Worm (Caenorhabditis elegans): ENCODE data around the gene F14F7.7.
A peak's percentile ranks its signal among the peaks of the same experiment; 100 is the strongest.

Gene F14F7.7

DNA sequence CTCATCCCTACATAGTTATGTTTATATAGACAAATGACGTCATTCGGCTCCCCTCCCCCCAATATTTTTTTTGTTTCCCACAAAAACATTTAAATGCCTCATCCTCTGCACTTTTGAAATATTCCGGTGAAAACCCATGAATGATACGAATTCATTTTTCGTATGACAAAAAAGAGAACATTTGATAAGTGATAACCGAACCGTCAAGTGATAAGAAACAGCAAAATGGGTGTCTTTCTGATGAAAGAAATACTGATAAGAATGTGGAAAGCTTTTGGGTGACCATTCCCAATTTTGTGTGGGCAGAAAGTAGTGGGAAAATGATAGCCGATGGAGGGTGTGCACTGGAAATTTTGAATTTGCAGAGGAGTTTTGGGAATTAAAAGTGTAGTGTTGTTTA, 28.6 kb downstream of the F14F7.7 start:
- TF ChIP-seq hmg-11 (tag; optimal IDR thresholded peaks at IDR 0.05), result no peak
- TF ChIP-seq nhr-23 (tag; optimal IDR thresholded peaks at IDR 0.05), result no peak
- peak; percentile 97 for TF ChIP-seq pqm-1 (tag; optimal IDR thresholded peaks at IDR 0.05)
- no peak for TF ChIP-seq nhr-12 (tag; optimal IDR thresholded peaks at IDR 0.05)
- peak; percentile 65 for TF ChIP-seq pha-4 (tag; optimal IDR thresholded peaks at IDR 0.05)
- no peak for TF ChIP-seq nhr-43 (tag; optimal IDR thresholded peaks at IDR 0.05; ENCODE audit: poor library complexity, severe bottlenecking)
- peak; percentile 71 for TF ChIP-seq jun-1 (tag; optimal IDR thresholded peaks at IDR 0.05)
- TF ChIP-seq ceh-9 (tag; optimal IDR thresholded peaks at IDR 0.05), result no peak
- TF ChIP-seq nfya-1 (tag; optimal IDR thresholded peaks at IDR 0.05; ENCODE audit: insufficient read depth), result peak; percentile 6
- no peak for TF ChIP-seq egl-5 (tag; optimal IDR thresholded peaks at IDR 0.05)
- TF ChIP-seq snpc-4 (tag; optimal IDR thresholded peaks at IDR 0.05), result no peak
- no peak for TF ChIP-seq lin-15B (tag; optimal IDR thresholded peaks at IDR 0.05)
- peak; percentile 3 for TF ChIP-seq egl-27 (tag; optimal IDR thresholded peaks at IDR 0.05)
- no peak for TF ChIP-seq lin-39 (tag; optimal IDR thresholded peaks at IDR 0.05)
- TF ChIP-seq skn-1 (tag; optimal IDR thresholded peaks at IDR 0.05), result peak; percentile 41
- no peak for TF ChIP-seq nhr-25 (tag; optimal IDR thresholded peaks at IDR 0.05)
- TF ChIP-seq mdl-1 (tag; optimal IDR thresholded peaks at IDR 0.05), result no peak
- TF ChIP-seq elt-2 (tag; optimal IDR thresholded peaks at IDR 0.05), result peak; percentile 94
- no peak for TF ChIP-seq aly-2 (tag; optimal IDR thresholded peaks at IDR 0.05)
- TF ChIP-seq sea-2 (GFP tag; optimal IDR thresholded peaks at IDR 0.05), result no peak
- TF ChIP-seq unc-39 (tag; optimal IDR thresholded peaks at IDR 0.05), result no peak
- TF ChIP-seq fkh-10 (GFP tag; optimal IDR thresholded peaks at IDR 0.05), result no peak
- no peak for TF ChIP-seq unc-62 (GFP tag; optimal IDR thresholded peaks at IDR 0.05)

DNA sequence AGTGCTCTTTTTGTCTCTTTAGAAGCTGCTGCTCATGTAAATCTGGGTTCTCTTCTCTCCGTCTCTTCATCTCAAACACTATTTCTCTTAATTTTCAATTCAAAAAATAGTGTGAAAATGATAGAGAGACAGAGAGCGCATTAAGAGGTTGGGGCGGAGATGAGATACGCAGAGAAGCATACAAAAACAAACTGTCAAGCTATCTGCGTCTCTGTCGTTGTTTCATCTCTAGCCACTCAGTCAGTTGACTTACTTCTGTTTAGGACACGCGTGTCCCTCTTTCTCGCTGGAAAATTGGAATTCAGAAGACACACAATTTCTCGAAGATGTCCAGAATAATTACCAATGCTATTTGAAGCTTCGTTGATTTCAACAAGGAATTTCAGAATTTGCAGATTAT, 30.4 kb downstream of the F14F7.7 start:
- no peak for TF ChIP-seq fos-1 (tag; optimal IDR thresholded peaks at IDR 0.05)
- peak; percentile 86 for TF ChIP-seq jun-1 (tag; optimal IDR thresholded peaks at IDR 0.05)
- peak; percentile 96 for TF ChIP-seq nhr-23 (tag; optimal IDR thresholded peaks at IDR 0.05)
- peak; percentile 92 for TF ChIP-seq lin-39 (tag; optimal IDR thresholded peaks at IDR 0.05)
- peak; percentile 85 for TF ChIP-seq mdl-1 (tag; optimal IDR thresholded peaks at IDR 0.05)
- TF ChIP-seq R02D3.7 (tag; optimal IDR thresholded peaks at IDR 0.05), result peak; percentile 68
- TF ChIP-seq pqm-1 (tag; optimal IDR thresholded peaks at IDR 0.05), result peak; percentile 73
- peak; percentile 87 for TF ChIP-seq egl-27 (tag; optimal IDR thresholded peaks at IDR 0.05)
- peak; percentile 92 for TF ChIP-seq nhr-25 (tag; optimal IDR thresholded peaks at IDR 0.05)
- no peak for TF ChIP-seq mml-1 (tag; optimal IDR thresholded peaks at IDR 0.05)
- TF ChIP-seq nhr-28 (tag; optimal IDR thresholded peaks at IDR 0.05), result no peak
- TF ChIP-seq elt-2 (tag; optimal IDR thresholded peaks at IDR 0.05), result peak; percentile 75
- TF ChIP-seq unc-39 (tag; optimal IDR thresholded peaks at IDR 0.05), result no peak
- TF ChIP-seq lsy-12 (tag; optimal IDR thresholded peaks at IDR 0.05), result peak; percentile 85
- TF ChIP-seq ceh-16 (tag; optimal IDR thresholded peaks at IDR 0.05), result no peak
- peak; percentile 78 for TF ChIP-seq skn-1 (tag; optimal IDR thresholded peaks at IDR 0.05)
- TF ChIP-seq ceh-9 (tag; optimal IDR thresholded peaks at IDR 0.05), result no peak
- peak; percentile 77 for TF ChIP-seq lin-15B (tag; optimal IDR thresholded peaks at IDR 0.05)
- peak; percentile 95 for TF ChIP-seq fkh-10 (GFP tag; optimal IDR thresholded peaks at IDR 0.05)
- peak; percentile 96 for TF ChIP-seq ama-1 (optimal IDR thresholded peaks at IDR 0.05)
- peak; percentile 84 for TF ChIP-seq nhr-43 (tag; optimal IDR thresholded peaks at IDR 0.05; ENCODE audit: poor library complexity, severe bottlenecking)
- TF ChIP-seq egl-5 (tag; optimal IDR thresholded peaks at IDR 0.05), result peak; percentile 81
- peak; percentile 5 for TF ChIP-seq elt-1 (tag; optimal IDR thresholded peaks at IDR 0.05)
- no peak for TF ChIP-seq elt-3 (tag; optimal IDR thresholded peaks at IDR 0.05)
- TF ChIP-seq tbx-2 (tag; optimal IDR thresholded peaks at IDR 0.05), result peak; percentile 72
- peak; percentile 54 for TF ChIP-seq unc-62 (GFP tag; optimal IDR thresholded peaks at IDR 0.05)
- peak; percentile 96 for TF ChIP-seq pha-4 (tag; optimal IDR thresholded peaks at IDR 0.05)
- TF ChIP-seq ceh-82 (tag; optimal IDR thresholded peaks at IDR 0.05), result peak; percentile 80
- TF ChIP-seq nhr-67 (tag; optimal IDR thresholded peaks at IDR 0.05), result no peak
- peak; percentile 89 for TF ChIP-seq ceh-28 (tag; optimal IDR thresholded peaks at IDR 0.05)
- TF ChIP-seq zag-1 (tag; optimal IDR thresholded peaks at IDR 0.05), result peak; percentile 69
- TF ChIP-seq nhr-76 (tag; optimal IDR thresholded peaks at IDR 0.05), result no peak
- TF ChIP-seq aly-2 (tag; optimal IDR thresholded peaks at IDR 0.05), result no peak
- peak; percentile 97 for TF ChIP-seq nfya-1 (tag; optimal IDR thresholded peaks at IDR 0.05; ENCODE audit: insufficient read depth)
- TF ChIP-seq fkh-2 (tag; optimal IDR thresholded peaks at IDR 0.05), result peak; percentile 72
- TF ChIP-seq snpc-4 (tag; optimal IDR thresholded peaks at IDR 0.05), result peak; percentile 63
- peak; percentile 86 for TF ChIP-seq nhr-11 (tag; optimal IDR thresholded peaks at IDR 0.05)
- TF ChIP-seq ztf-4 (tag; optimal IDR thresholded peaks at IDR 0.05), result peak; percentile 63
- peak; percentile 82 for TF ChIP-seq hmg-11 (tag; optimal IDR thresholded peaks at IDR 0.05)
- no peak for TF ChIP-seq ztf-11 (tag; optimal IDR thresholded peaks at IDR 0.05)
- TF ChIP-seq eor-1 (tag; optimal IDR thresholded peaks at IDR 0.05), result peak in 1 of 2 experiments; percentile 77
- peak; percentile 71 for TF ChIP-seq sea-2 (GFP tag; optimal IDR thresholded peaks at IDR 0.05)
- TF ChIP-seq ZK546.5 (tag; optimal IDR thresholded peaks at IDR 0.05), result no peak
- TF ChIP-seq nhr-77 (tag; optimal IDR thresholded peaks at IDR 0.05), result peak; percentile 66
- no peak for TF ChIP-seq daf-12 (tag; optimal IDR thresholded peaks at IDR 0.05)
- no peak for TF ChIP-seq nhr-12 (tag; optimal IDR thresholded peaks at IDR 0.05)
- no peak for TF ChIP-seq nhr-237 (tag; optimal IDR thresholded peaks at IDR 0.05)

All from whole organism, L3 larva.